In the genomic region with DNA sequence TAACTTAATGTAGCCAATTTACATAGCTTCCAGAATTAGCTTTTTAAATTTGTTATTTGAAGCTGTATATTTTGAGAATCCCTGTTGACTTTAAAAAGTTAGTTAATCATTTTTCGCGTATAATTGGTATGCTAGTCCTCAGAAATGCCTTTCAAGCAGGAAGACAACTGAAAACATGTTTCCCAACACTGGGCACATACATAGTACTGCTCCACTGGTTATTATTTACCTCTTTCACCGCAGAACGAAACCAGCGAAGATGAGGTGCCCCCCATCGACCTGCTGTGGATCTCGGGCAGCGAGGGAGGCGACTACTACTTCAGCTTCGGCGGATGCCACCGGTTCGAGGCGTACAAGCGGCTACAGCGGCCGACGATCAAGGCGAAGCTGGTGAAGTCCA, we compare ENCODE assay signal across 2 fruit fly cellular contexts.
TF ChIP-seq lines count a peak whose summit lies in the region.

No protein-coding gene starts in this region.

- TF ChIP-seq CTCF in whole organism, embryonic (GFP tag; optimal IDR thresholded peaks at IDR 0.05; lab: Kevin White, UChicago): no peak

TF ChIP-seq in whole organism, embryonic, 481 proteins besides CTCF, POLR2A, EP300 and RAD21:
- TF ChIP-seq Fer2 (tag; optimal IDR thresholded peaks at IDR 0.05; lab: Kevin White, UChicago): no peak
- TF ChIP-seq usp (GFP tag; optimal IDR thresholded peaks at IDR 0.05; lab: Kevin White, UChicago): no peak
- no peak for TF ChIP-seq ase (GFP tag; IDR thresholded peaks at IDR 0.05; lab: Robert Waterston, UW)
- TF ChIP-seq CG1233 (GFP tag; optimal IDR thresholded peaks at IDR 0.05; lab: Kevin White, UChicago): no peak
- no peak for TF ChIP-seq Oli (tag; optimal IDR thresholded peaks at IDR 0.05; lab: Kevin White, UChicago)
- TF ChIP-seq CG4617 (GFP tag; optimal IDR thresholded peaks at IDR 0.05; lab: Kevin White, UChicago; ENCODE audit: borderline replicate concordance): no peak
- no peak for TF ChIP-seq schlank (tag; optimal IDR thresholded peaks at IDR 0.05; lab: Kevin White, UChicago)
- TF ChIP-seq CG12659 (GFP tag; optimal IDR thresholded peaks at IDR 0.05; lab: Kevin White, UChicago): no peak
- no peak for TF ChIP-seq CG10543 (GFP tag; optimal IDR thresholded peaks at IDR 0.05; lab: Kevin White, UChicago)
- TF ChIP-seq danr (GFP tag; IDR thresholded peaks at IDR 0.05; lab: Robert Waterston, UW): no peak
- no peak for TF ChIP-seq CG15696 (tag; optimal IDR thresholded peaks at IDR 0.05; lab: Kevin White, UChicago)
- peak; percentile 46 for TF ChIP-seq MBD-R2 (GFP tag; IDR thresholded peaks at IDR 0.05; lab: Robert Waterston, UW)
- no peak for TF ChIP-seq en (GFP tag; optimal IDR thresholded peaks at IDR 0.05; lab: Kevin White, UChicago)
- TF ChIP-seq Sox100B (GFP tag; optimal IDR thresholded peaks at IDR 0.05; lab: Kevin White, UChicago): no peak
- no peak for TF ChIP-seq tll (GFP tag; optimal IDR thresholded peaks at IDR 0.05; lab: Kevin White, UChicago)
- no peak for TF ChIP-seq sr (GFP tag; IDR thresholded peaks at IDR 0.05; lab: Robert Waterston, UW)
- TF ChIP-seq gro (GFP tag; optimal IDR thresholded peaks at IDR 0.05; lab: Kevin White, UChicago): no peak
- no peak for TF ChIP-seq CG5953 (GFP tag; IDR thresholded peaks at IDR 0.05; lab: Robert Waterston, UW)
- TF ChIP-seq CG16779 (GFP tag; IDR thresholded peaks at IDR 0.05; lab: Robert Waterston, UW): no peak
- TF ChIP-seq CG10267 (tag; optimal IDR thresholded peaks at IDR 0.05; lab: Kevin White, UChicago): peak; percentile 55
- no peak for TF ChIP-seq Dbx (GFP tag; IDR thresholded peaks at IDR 0.05; lab: Robert Waterston, UW)
- no peak for TF ChIP-seq ind (GFP tag; optimal IDR thresholded peaks at IDR 0.05; lab: Kevin White, UChicago)
- no peak for TF ChIP-seq CG13894 (tag; optimal IDR thresholded peaks at IDR 0.05; lab: Kevin White, UChicago)
- no peak for TF ChIP-seq CG6765 (GFP tag; optimal IDR thresholded peaks at IDR 0.05; lab: Kevin White, UChicago)
- TF ChIP-seq Med (GFP tag; lab: Kevin White, UChicago): peak; percentile 57
- TF ChIP-seq peb (GFP tag; IDR thresholded peaks at IDR 0.05; lab: Robert Waterston, UW): no peak
- no peak for TF ChIP-seq slou (GFP tag; optimal IDR thresholded peaks at IDR 0.05; lab: Kevin White, UChicago)
- TF ChIP-seq Jarid2 (GFP tag; optimal IDR thresholded peaks at IDR 0.05; lab: Kevin White, UChicago): no peak
- no peak for TF ChIP-seq inv (GFP tag; IDR thresholded peaks at IDR 0.05; lab: Robert Waterston, UW; ENCODE audit: partially characterized antibody)
- TF ChIP-seq bowl (GFP tag; IDR thresholded peaks at IDR 0.05; lab: Robert Waterston, UW): 0 out of 2 replicates have a peak, but pooled peaks have one; percentile 17
- no peak for TF ChIP-seq Dfd (GFP tag; optimal IDR thresholded peaks at IDR 0.05; lab: Kevin White, UChicago)
- no peak for TF ChIP-seq zen (tag; optimal IDR thresholded peaks at IDR 0.05; lab: Kevin White, UChicago)
- TF ChIP-seq fd96Cb (tag; optimal IDR thresholded peaks at IDR 0.05; lab: Kevin White, UChicago): no peak
- TF ChIP-seq Elba2 (GFP tag; optimal IDR thresholded peaks at IDR 0.05; lab: Kevin White, UChicago): no peak
- no peak for TF ChIP-seq vnd (GFP tag; IDR thresholded peaks at IDR 0.05; lab: Robert Waterston, UW; ENCODE audit: partially characterized antibody)
- TF ChIP-seq bsh (GFP tag; optimal IDR thresholded peaks at IDR 0.05; lab: Kevin White, UChicago): no peak
- no peak for TF ChIP-seq CG2875 (GFP tag; optimal IDR thresholded peaks at IDR 0.05; lab: Kevin White, UChicago)
- TF ChIP-seq dati (GFP tag; IDR thresholded peaks at IDR 0.05; lab: Robert Waterston, UW): no peak
- no peak for TF ChIP-seq Gsc (GFP tag; IDR thresholded peaks at IDR 0.05; lab: Robert Waterston, UW)
- peak; percentile 48 for TF ChIP-seq stwl (tag; optimal IDR thresholded peaks at IDR 0.05; lab: Kevin White, UChicago)
TF ChIP-seq in whole organism, embryonic: peak in this region for 5.

TF ChIP-seq in whole organism, prepupa, 60 proteins besides CTCF, POLR2A, EP300 and RAD21:
- peak; percentile 56 for TF ChIP-seq Eip78C (GFP tag; lab: Kevin White, UChicago)
- peak; percentile 40 for TF ChIP-seq svp (GFP tag; lab: Kevin White, UChicago)
- TF ChIP-seq dsx (GFP tag; optimal IDR thresholded peaks at IDR 0.05; lab: Kevin White, UChicago; ENCODE audit: poor library complexity, severe bottlenecking): peak; percentile 22
- TF ChIP-seq CG9139 (GFP tag; optimal IDR thresholded peaks at IDR 0.05; lab: Kevin White, UChicago): no peak
- TF ChIP-seq CG3919 (GFP tag; optimal IDR thresholded peaks at IDR 0.05; lab: Kevin White, UChicago): no peak
